Worm (Caenorhabditis elegans) whole organism, midembryonic: ENCODE measurements around the gene frh-1.

Experiments used
- flt-1 ChIP-seq: fragments of 200-800 bp; sonication (Bioruptor generic); IDR thresholded peaks from 2 replicates; pipeline ENCODE4 v1.3.6; 2022; ENCODE audit warnings: missing genetic modification characterization, missing compliant biosample characterization
- klf-2 ChIP-seq: fragments of 200-800 bp; sonication (Bioruptor generic); conservative IDR thresholded peaks from 2 replicates; pipeline ENCODE4 v1.3.6; 2022; ENCODE audit warnings: missing genetic modification reagents, missing genetic modification characterization, missing compliant biosample characterization
- med-1 ChIP-seq: sonication (generic microtip); optimal IDR thresholded peaks from 2 replicates; lab custom pipeline; 2017; ENCODE audit warnings: missing genetic modification characterization, mild to moderate bottlenecking, missing compliant biosample characterization, antibody characterized with exemption, missing genetic modification reagents; ENCODE audit not compliant: insufficient read depth
- ref-1 ChIP-seq: fragments of 200-800 bp; sonication (Bioruptor generic); conservative IDR thresholded peaks from 2 replicates; pipeline ENCODE4 v1.3.6; 2022; ENCODE audit warnings: missing genetic modification reagents, missing genetic modification characterization, missing compliant biosample characterization
- ztf-23 ChIP-seq: fragments of 200-800 bp; sonication (Bioruptor generic); IDR thresholded peaks from 2 replicates; pipeline ENCODE4 v1.3.6; 2022; ENCODE audit warnings: missing genetic modification reagents, missing genetic modification characterization, missing compliant biosample characterization
- ztf-29 ChIP-seq: fragments of 200-800 bp; sonication (Bioruptor generic); IDR thresholded peaks from 2 replicates; pipeline ENCODE4 v1.3.6; 2022; ENCODE audit warnings: missing genetic modification reagents, missing genetic modification characterization, missing compliant biosample characterization

- TF ChIP-seq flt-1 (no peak), ztf-29 (no peak), ztf-23 (GFP tag; lab: Robert Waterston, UW) (no peak), ref-1 (GFP tag; lab: Robert Waterston, UW) (no peak), med-1 (GFP tag; lab: Kevin White, UChicago) (no peak), klf-2 (GFP tag; lab: Robert Waterston, UW) (no peak)
These were observed 10.9 kb upstream of the frh-1 start, which contains the start of gene F59G1.8 for ce11 chrII:5906274-5906673.
